Fruit fly (Drosophila melanogaster) whole organism, embryonic: Measurements from ENCODE around the gene spel1.

ENCODE experiments used
- Atf-2 ChIP-seq: fragments of 200-800 bp; sonication (Bioruptor generic); optimal IDR thresholded peaks from 2 replicates; lab custom pipeline; 2016; ENCODE audit warnings: missing biosample characterization, missing genetic modification characterization
- Blimp-1 ChIP-seq: fragments of 200-800 bp; sonication (Bioruptor generic); optimal IDR thresholded peaks from 3 replicates; lab custom pipeline; 2018; ENCODE audit warnings: missing biosample characterization, missing genetic modification characterization, mild to moderate bottlenecking, moderate library complexity, missing genetic modification reagents
- BtbVII ChIP-seq: fragments of 200-800 bp; sonication (Bioruptor generic); optimal IDR thresholded peaks from 3 replicates; lab custom pipeline; 2017; ENCODE audit warnings: missing biosample characterization, mild to moderate bottlenecking, missing genetic modification characterization
- CG10209 ChIP-seq: fragments of 200-800 bp; sonication (Bioruptor generic); optimal IDR thresholded peaks from 3 replicates; lab custom pipeline; 2017; ENCODE audit warnings: missing biosample characterization, mild to moderate bottlenecking, missing genetic modification characterization, missing genetic modification reagents
- CG10654 ChIP-seq: fragments of 200-800 bp; sonication (Bioruptor generic); optimal IDR thresholded peaks from 2 replicates; lab custom pipeline; 2016; ENCODE audit warnings: missing biosample characterization, missing genetic modification characterization
- CG11093 ChIP-seq: fragments of 200-800 bp; sonication (Bioruptor generic); IDR thresholded peaks from 3 replicates; pipeline ENCODE4 v1.3.6; 2022; ENCODE audit warnings: missing biosample characterization, missing genetic modification characterization
- CG13775 ChIP-seq: fragments of 200-800 bp; sonication (Bioruptor generic); optimal IDR thresholded peaks from 3 replicates; lab custom pipeline; 2017; ENCODE audit warnings: missing biosample characterization, mild to moderate bottlenecking, missing genetic modification characterization
- CG14965 ChIP-seq: fragments of 200-800 bp; sonication (Bioruptor generic); optimal IDR thresholded peaks from 2 replicates; lab custom pipeline; 2016; ENCODE audit warnings: missing biosample characterization, missing genetic modification characterization, borderline replicate concordance
- CG1529 ChIP-seq: fragments of 200-800 bp; sonication (Bioruptor generic); optimal IDR thresholded peaks from 3 replicates; lab custom pipeline; 2018; ENCODE audit warnings: missing biosample characterization, missing genetic modification characterization
- CG1603 ChIP-seq: fragments of 200-800 bp; sonication (Bioruptor generic); optimal IDR thresholded peaks from 2 replicates; lab custom pipeline; 2019; ENCODE audit warnings: missing biosample characterization, mild to moderate bottlenecking, missing genetic modification characterization, moderate library complexity
- CG17361 ChIP-seq: fragments of 200-800 bp; sonication (Bioruptor generic); IDR thresholded peaks from 3 replicates; pipeline ENCODE4 v1.3.6; 2022; ENCODE audit warnings: missing biosample characterization, missing genetic modification characterization
- CG18262 ChIP-seq: fragments of 200-800 bp; optimal IDR thresholded peaks from 3 replicates; lab custom pipeline; 2019; ENCODE audit warnings: missing biosample characterization, mild to moderate bottlenecking, missing genetic modification characterization, moderate library complexity
- CG18764 ChIP-seq: fragments of 200-800 bp; sonication (Bioruptor generic); optimal IDR thresholded peaks from 3 replicates; lab custom pipeline; 2016; ENCODE audit warnings: missing biosample characterization, missing genetic modification characterization
- CG2120 ChIP-seq: fragments of 200-800 bp; sonication (Bioruptor generic); optimal IDR thresholded peaks from 3 replicates; lab custom pipeline; 2016; ENCODE audit warnings: missing biosample characterization, missing genetic modification characterization
- CG30431 ChIP-seq: fragments of 200-800 bp; sonication (Bioruptor generic); optimal IDR thresholded peaks from 2 replicates; lab custom pipeline; 2017; ENCODE audit warnings: missing biosample characterization, missing genetic modification characterization
- CG7745 ChIP-seq: fragments of 200-800 bp; sonication (Bioruptor generic); optimal IDR thresholded peaks from 2 replicates; lab custom pipeline; 2018; ENCODE audit warnings: missing biosample characterization, mild to moderate bottlenecking, missing genetic modification characterization, moderate library complexity
- CG7839 ChIP-seq: fragments of 200-800 bp; sonication (Bioruptor generic); optimal IDR thresholded peaks from 3 replicates; lab custom pipeline; 2018; ENCODE audit warnings: missing biosample characterization, mild to moderate bottlenecking, missing genetic modification characterization, moderate library complexity
- CG8290 ChIP-seq, 3 experiments: fragments of 200-800 bp; sonication (Bioruptor generic); optimal IDR thresholded peaks; 2 replicates each; lab custom pipeline; 2016 to 2019; ENCODE audit warnings: missing biosample characterization in 3 of 3, missing genetic modification characterization in 3 of 3, mild to moderate bottlenecking in 2 of 3, moderate library complexity in 1 of 3
- CG9817 ChIP-seq: fragments of 200-800 bp; sonication (Bioruptor generic); optimal IDR thresholded peaks from 2 replicates; lab custom pipeline; 2018; ENCODE audit warnings: missing biosample characterization, mild to moderate bottlenecking, missing genetic modification characterization, moderate library complexity
- Dad ChIP-seq: fragments of 200-800 bp; sonication (Bioruptor generic); optimal IDR thresholded peaks from 3 replicates; lab custom pipeline; 2016; ENCODE audit warnings: missing biosample characterization, missing genetic modification characterization
- Dref ChIP-seq: fragments of 200-800 bp; sonication (Bioruptor generic); IDR thresholded peaks from 2 replicates; pipeline ENCODE4 v1.3.6; 2022; ENCODE audit warnings: missing biosample characterization, missing genetic modification characterization
- Hey ChIP-seq: fragments of 200-800 bp; sonication (Bioruptor generic); optimal IDR thresholded peaks from 3 replicates; lab custom pipeline; 2018; ENCODE audit warnings: missing biosample characterization, mild to moderate bottlenecking, missing genetic modification characterization
- Hr51 ChIP-seq, 2 experiments: fragments of 200-800 bp; sonication (Bioruptor generic); optimal IDR thresholded peaks; 2 replicates in 1 of 2; 3 replicates in 1 of 2; lab custom pipeline; 2016 to 2018; ENCODE audit warnings: missing biosample characterization in 2 of 2, missing genetic modification characterization in 2 of 2, mild to moderate bottlenecking in 1 of 2, moderate library complexity in 1 of 2
- Mes4 ChIP-seq: fragments of 200-800 bp; sonication (Bioruptor generic); optimal IDR thresholded peaks from 2 replicates; lab custom pipeline; 2016; ENCODE audit warnings: missing biosample characterization, missing genetic modification characterization
- Side ChIP-seq: fragments of 200-800 bp; sonication (Bioruptor generic); optimal IDR thresholded peaks from 2 replicates; lab custom pipeline; 2016; ENCODE audit warnings: missing biosample characterization, missing genetic modification characterization
- Xbp1 ChIP-seq: fragments of 200-800 bp; sonication (Bioruptor generic); optimal IDR thresholded peaks from 3 replicates; lab custom pipeline; 2016; ENCODE audit warnings: missing biosample characterization, mild to moderate bottlenecking, missing genetic modification characterization
- ash1 ChIP-seq: fragments of 200-800 bp; sonication (Bioruptor generic); optimal IDR thresholded peaks from 2 replicates; lab custom pipeline; 2018; ENCODE audit warnings: missing biosample characterization, mild to moderate bottlenecking, missing genetic modification characterization
- bab2 ChIP-seq: fragments of 200-800 bp; sonication (Bioruptor generic); optimal IDR thresholded peaks from 2 replicates; lab custom pipeline; 2016; ENCODE audit warnings: missing biosample characterization, missing genetic modification characterization
- bsh ChIP-seq, 2 experiments: fragments of 200-800 bp; sonication (Bioruptor generic); optimal IDR thresholded peaks; 2 replicates each; lab custom pipeline; 2017 to 2018; ENCODE audit warnings: mild to moderate bottlenecking in 2 of 2, missing biosample characterization in 2 of 2, missing genetic modification characterization in 2 of 2, moderate library complexity in 1 of 2
- chinmo ChIP-seq: fragments of 200-800 bp; sonication (Bioruptor generic); IDR thresholded peaks from 4 replicates; pipeline ENCODE4 v1.3.6; 2022; ENCODE audit warnings: missing biosample characterization, missing genetic modification characterization; ENCODE audit not compliant: partially characterized antibody
- ci ChIP-seq: fragments of 200-800 bp; sonication (Bioruptor generic); IDR thresholded peaks from 3 replicates; pipeline ENCODE4 v1.3.6; 2022; ENCODE audit warnings: missing biosample characterization, missing genetic modification characterization
- fd96Cb ChIP-seq: fragments of 200-800 bp; sonication (Bioruptor generic); optimal IDR thresholded peaks from 2 replicates; lab custom pipeline; 2018; ENCODE audit warnings: missing biosample characterization, mild to moderate bottlenecking, missing genetic modification characterization, moderate library complexity
- grau ChIP-seq: fragments of 200-800 bp; optimal IDR thresholded peaks from 3 replicates; lab custom pipeline; 2019; ENCODE audit warnings: missing biosample characterization, mild to moderate bottlenecking, missing genetic modification characterization, moderate library complexity
- hkb ChIP-seq, 2 experiments: fragments of 200-800 bp in 1 of 2; fragments of >200 bp in 1 of 2; sonication (Bioruptor generic) in 1 of 2; IDR thresholded peaks in 1 of 2; optimal IDR thresholded peaks in 1 of 2; 2 replicates each; pipeline versions ENCODE4 v1.3.6 to Lab custom; 2017 to 2022; ENCODE audit warnings: missing biosample characterization in 1 of 2, missing genetic modification characterization in 1 of 2
- kay ChIP-seq: fragments of 200-800 bp; sonication (Bioruptor generic); optimal IDR thresholded peaks from 2 replicates; lab custom pipeline; 2016; ENCODE audit warnings: missing biosample characterization, missing genetic modification characterization
- maf-S ChIP-seq: fragments of 200-800 bp; sonication (Bioruptor generic); optimal IDR thresholded peaks from 2 replicates; lab custom pipeline; 2016; ENCODE audit warnings: missing biosample characterization, missing genetic modification characterization
- mld ChIP-seq: fragments of 200-800 bp; sonication (Bioruptor generic); IDR thresholded peaks from 3 replicates; pipeline ENCODE4 v1.3.6; 2022; ENCODE audit warnings: missing biosample characterization, missing genetic modification characterization; ENCODE audit not compliant: partially characterized antibody
- pita ChIP-seq: fragments of 200-800 bp; sonication (Bioruptor generic); optimal IDR thresholded peaks from 2 replicates; lab custom pipeline; 2017; ENCODE audit warnings: missing biosample characterization, mild to moderate bottlenecking, missing genetic modification characterization
- prd ChIP-seq, 3 experiments: fragments of >200 bp in 2 of 3; fragments of 200-800 bp in 1 of 3; sonication (Bioruptor generic) in 1 of 3; optimal IDR thresholded peaks in 2 of 3; IDR thresholded peaks in 1 of 3; 2 replicates in 2 of 3; 3 replicates in 1 of 3; pipeline versions ENCODE4 v1.3.6 to Lab custom; 2017 to 2022; ENCODE audit warnings: missing biosample characterization in 1 of 3, missing genetic modification characterization in 1 of 3
- pum ChIP-seq: fragments of 200-800 bp; sonication (Bioruptor generic); optimal IDR thresholded peaks from 2 replicates; lab custom pipeline; 2016; ENCODE audit warnings: missing biosample characterization, missing genetic modification characterization
- ranshi ChIP-seq: fragments of 200-800 bp; sonication (Bioruptor generic); IDR thresholded peaks from 2 replicates; pipeline ENCODE4 v1.3.6; 2022; ENCODE audit warnings: missing biosample characterization, missing genetic modification characterization
- tgo ChIP-seq: fragments of 200-800 bp; sonication (Bioruptor generic); IDR thresholded peaks from 3 replicates; pipeline ENCODE4 v1.3.6; 2022; ENCODE audit warnings: missing biosample characterization, missing genetic modification characterization

spel1 gene

dm6 chr2L:14369933-14370776, 8.3 kb downstream of the spel1 start (continued):
- TF ChIP-seq hkb (optimal IDR thresholded peaks at IDR 0.05; lab: Kevin White, UChicago) = no peak
- TF ChIP-seq hkb (GFP tag; IDR thresholded peaks at IDR 0.05; lab: Robert Waterston, UW) = 0 out of 2 replicates have a peak, but pooled peaks have one; percentile 27
- TF ChIP-seq tgo (GFP tag; lab: Robert Waterston, UW) = peak; percentile 29; the same call in 1 of the 3 replicates
- peak; percentile 3 for TF ChIP-seq CG30431 (GFP tag; lab: Kevin White, UChicago)
- 0 out of 3 replicates have a peak, but pooled peaks have one; percentile 13 for TF ChIP-seq ci (GFP tag; lab: Robert Waterston, UW)
- peak; percentile 25 for TF ChIP-seq CG10209
- 0 out of 4 replicates have a peak, but pooled peaks have one; percentile 8 for TF ChIP-seq chinmo (GFP tag; lab: Robert Waterston, UW)
- TF ChIP-seq pita = no peak
- TF ChIP-seq Hr51 (GFP tag; optimal IDR thresholded peaks at IDR 0.05; lab: Kevin White, UChicago) = peak in 1 of 2 experiments; percentile 54
- no peak for TF ChIP-seq ash1 (GFP tag; lab: Kevin White, UChicago)
- TF ChIP-seq CG13775 = peak; percentile 4
- TF ChIP-seq prd (optimal IDR thresholded peaks at IDR 0.05; lab: Kevin White, UChicago) = no peak
- TF ChIP-seq prd (GFP tag; IDR thresholded peaks at IDR 0.05; lab: Robert Waterston, UW) = peak; percentile 82
- no peak for TF ChIP-seq Dad
- peak; percentile 13 for TF ChIP-seq Atf-2 (GFP tag; lab: Kevin White, UChicago)
- TF ChIP-seq kay (GFP tag; lab: Kevin White, UChicago) = no peak
- TF ChIP-seq Mes4 = no peak
- no peak for TF ChIP-seq CG8290 (GFP tag; optimal IDR thresholded peaks at IDR 0.05; lab: Kevin White, UChicago)
- peak in 1 of 2 experiments; percentile 35 for TF ChIP-seq CG8290 (tag; optimal IDR thresholded peaks at IDR 0.05; lab: Kevin White, UChicago)
- peak; percentile 38 for TF ChIP-seq Xbp1
- TF ChIP-seq fd96Cb = peak; percentile 41
- TF ChIP-seq CG17361 (GFP tag; lab: Robert Waterston, UW) = peak; percentile 57; the same call in 1 of the 3 replicates
- peak; percentile 30 for TF ChIP-seq CG18262 (tag; lab: Kevin White, UChicago)
- peak; percentile 41 to 72 for TF ChIP-seq bsh (GFP tag; optimal IDR thresholded peaks at IDR 0.05; lab: Kevin White, UChicago)
- peak; percentile 62 for TF ChIP-seq CG1603 (tag; lab: Kevin White, UChicago)
- TF ChIP-seq Blimp-1 (GFP tag; lab: Kevin White, UChicago) = peak; percentile 38
- TF ChIP-seq grau = peak; percentile 25

- TF ChIP-seq bsh (GFP tag; optimal IDR thresholded peaks at IDR 0.05; lab: Kevin White, UChicago) (peak in 1 of 2 experiments; percentile 4), Atf-2 (GFP tag; lab: Kevin White, UChicago) (no peak)
- TF ChIP-seq, all 482 proteins: peak for 1
These were observed 8.9 kb downstream of the spel1 start for dm6 chr2L:14370777-14371096.

DNA sequence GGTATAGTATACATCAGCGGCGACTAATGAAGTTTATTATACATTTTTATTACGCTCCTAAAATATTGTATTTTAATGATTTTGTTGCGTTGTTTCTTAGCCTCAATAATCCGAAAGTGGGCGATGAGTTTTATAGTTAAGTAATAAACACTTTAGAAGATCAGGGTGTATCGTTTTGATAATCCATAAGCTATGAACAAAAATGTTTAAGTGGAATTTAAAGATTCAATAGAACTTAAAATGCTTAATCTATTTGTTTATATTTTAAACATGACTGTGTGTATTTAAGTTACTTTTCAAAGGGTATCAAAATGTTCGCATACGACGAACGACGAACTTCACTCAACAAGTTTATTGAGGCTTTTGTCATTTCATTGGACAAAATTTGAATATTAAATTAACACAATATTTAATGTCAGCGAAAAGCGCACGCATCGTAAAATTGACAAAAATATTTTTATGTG, 10.4 kb downstream of the spel1 start:
- TF ChIP-seq CG7839 (tag; lab: Kevin White, UChicago) (peak; percentile 65), CG14965 (no peak), CG2120 (GFP tag; lab: Kevin White, UChicago) (peak; percentile 88), CG10654 (GFP tag; lab: Kevin White, UChicago) (no peak), CG1529 (GFP tag; lab: Kevin White, UChicago) (peak; percentile 61), CG9817 (tag; lab: Kevin White, UChicago) (peak; percentile 68), Hey (tag; lab: Kevin White, UChicago) (no peak), Dref (GFP tag; lab: Robert Waterston, UW) (no peak), CG7745 (tag; lab: Kevin White, UChicago) (no peak), CG11093 (GFP tag; lab: Robert Waterston, UW) (peak; percentile 41; the same call in 1 of the 3 replicates), ranshi (GFP tag; lab: Robert Waterston, UW) (0 out of 2 replicates have a peak, but pooled peaks have one; percentile 56), ci (GFP tag; lab: Robert Waterston, UW) (peak; percentile 91), pum (peak; percentile 1), CG30431 (GFP tag; lab: Kevin White, UChicago) (no peak), BtbVII (GFP tag; lab: Kevin White, UChicago) (peak; percentile 25), maf-S (peak; percentile 38), Atf-2 (GFP tag; lab: Kevin White, UChicago) (no peak), prd (optimal IDR thresholded peaks at IDR 0.05; lab: Kevin White, UChicago) (no peak), prd (GFP tag; IDR thresholded peaks at IDR 0.05; lab: Robert Waterston, UW) (peak; percentile 74), Side (peak; percentile 2), CG18764 (GFP tag; lab: Kevin White, UChicago) (no peak), mld (GFP tag; lab: Robert Waterston, UW) (no peak), bab2 (GFP tag; lab: Kevin White, UChicago) (peak; percentile 74), CG17361 (GFP tag; lab: Robert Waterston, UW) (peak; percentile 41; the same call in 1 of the 3 replicates)
